Worm (Caenorhabditis elegans) whole organism, young adult: ENCODE measurements around the gene Y73F8A.13.
A peak's percentile ranks its signal among the peaks of the same experiment; 100 is the strongest.
"Not testable (repeated sequence)": the region's sequence is repeated elsewhere in the genome, so short reads cannot be mapped to it uniquely, and the experiment has no call there.

Source experiments
- B0019.2 ChIP-seq: fragments of 200-800 bp; sonication (Bioruptor generic); conservative IDR thresholded peaks from 2 replicates; pipeline ENCODE4 v1.3.6; 2022; ENCODE audit warnings: missing genetic modification reagents, missing genetic modification characterization, missing compliant biosample characterization
- B0261.1 ChIP-seq: sonication (generic microtip); optimal IDR thresholded peaks from 2 replicates; lab custom pipeline; 2016; ENCODE audit warnings: mild to moderate bottlenecking, missing genetic modification characterization, moderate library complexity, missing compliant biosample characterization
- D2030.7 ChIP-seq: fragments of 200-800 bp; sonication (Bioruptor generic); IDR thresholded peaks from 2 replicates; pipeline ENCODE4 v1.3.6; 2022; ENCODE audit warnings: missing genetic modification reagents, missing genetic modification characterization, missing compliant biosample characterization
- T26A5.8 ChIP-seq: sonication (generic microtip); optimal IDR thresholded peaks from 2 replicates; lab custom pipeline; 2016; ENCODE audit warnings: missing genetic modification characterization, missing compliant biosample characterization
- Y56A3A.18 ChIP-seq: fragments of 200-800 bp; sonication (Bioruptor generic); IDR thresholded peaks from 2 replicates; pipeline ENCODE4 v1.3.6; 2022; ENCODE audit warnings: missing genetic modification reagents, missing genetic modification characterization, missing compliant biosample characterization
- athp-1 ChIP-seq: sonication (generic microtip); optimal IDR thresholded peaks from 2 replicates; lab custom pipeline; 2017; ENCODE audit warnings: mild to moderate bottlenecking, missing genetic modification characterization, missing compliant biosample characterization
- attf-6 ChIP-seq: fragments of 200-800 bp; sonication (Bioruptor generic); IDR thresholded peaks from 2 replicates; pipeline ENCODE4 v1.3.6; 2022; ENCODE audit warnings: missing genetic modification reagents, missing genetic modification characterization, missing compliant biosample characterization
- bed-2 ChIP-seq: fragments of 200-800 bp; sonication (Bioruptor generic); IDR thresholded peaks from 2 replicates; pipeline ENCODE4 v1.3.6; 2022; ENCODE audit warnings: missing genetic modification reagents, missing genetic modification characterization, missing compliant biosample characterization
- cebp-2 ChIP-seq: fragments of 200-800 bp; sonication (Bioruptor generic); IDR thresholded peaks from 2 replicates; pipeline ENCODE4 v1.3.6; 2022; ENCODE audit warnings: missing genetic modification characterization, missing compliant biosample characterization
- ceh-100 ChIP-seq: fragments of 200-800 bp; sonication (Bioruptor generic); IDR thresholded peaks from 2 replicates; pipeline ENCODE4 v1.3.6; 2022; ENCODE audit warnings: missing genetic modification reagents, missing genetic modification characterization, missing compliant biosample characterization
- efl-1 ChIP-seq: fragments of 150-350 bp; optimal IDR thresholded peaks from 2 replicates; lab custom pipeline; 2014; ENCODE audit warnings: missing biosample characterization, missing genetic modification reagents, missing genetic modification characterization
- hlh-26 ChIP-seq: fragments of 200-800 bp; sonication (Bioruptor generic); conservative IDR thresholded peaks from 2 replicates; pipeline ENCODE4 v1.3.6; 2022; ENCODE audit warnings: missing genetic modification reagents, missing genetic modification characterization, missing compliant biosample characterization
- hmg-1.2 ChIP-seq: fragments of 200-800 bp; sonication (Bioruptor generic); IDR thresholded peaks from 2 replicates; pipeline ENCODE4 v1.3.6; 2022; ENCODE audit warnings: missing genetic modification reagents, missing genetic modification characterization, missing compliant biosample characterization
- hsf-1 ChIP-seq: fragments of 200-800 bp; sonication (Bioruptor generic); IDR thresholded peaks from 2 replicates; pipeline ENCODE4 v1.3.6; 2022; ENCODE audit warnings: missing genetic modification reagents, missing genetic modification characterization, missing compliant biosample characterization
- lin-26 ChIP-seq: fragments of 200-800 bp; sonication (Bioruptor generic); IDR thresholded peaks from 2 replicates; pipeline ENCODE4 v1.3.6; 2022; ENCODE audit warnings: missing genetic modification reagents, missing genetic modification characterization, missing compliant biosample characterization
- lsl-1 ChIP-seq: fragments of 200-800 bp; sonication (Bioruptor generic); optimal IDR thresholded peaks from 2 replicates; lab custom pipeline; 2018; ENCODE audit warnings: mild to moderate bottlenecking, missing genetic modification characterization, moderate library complexity, missing compliant biosample characterization
- mcd-1 ChIP-seq: fragments of 200-800 bp; sonication (Bioruptor generic); IDR thresholded peaks from 2 replicates; pipeline ENCODE4 v1.3.6; 2022; ENCODE audit warnings: missing genetic modification reagents, missing genetic modification characterization, missing compliant biosample characterization
- pbrm-1 ChIP-seq: fragments of 200-800 bp; sonication (Bioruptor generic); IDR thresholded peaks from 2 replicates; pipeline ENCODE4 v1.3.6; 2022; ENCODE audit warnings: missing genetic modification reagents, missing genetic modification characterization, missing compliant biosample characterization
- rpc-1 ChIP-seq, 2 experiments: fragments of 150-350 bp in 1 of 2; sonication (generic microtip) in 1 of 2; optimal IDR thresholded peaks; 2 replicates each; lab custom pipeline; 2014 to 2018; ENCODE audit warnings: missing biosample characterization in 1 of 2, missing genetic modification characterization in 1 of 2, missing genetic modification reagents in 1 of 2, missing genotype in 1 of 2
- snpc-1.3 ChIP-seq: sonication (generic microtip); optimal IDR thresholded peaks from 2 replicates; lab custom pipeline; 2017; ENCODE audit warnings: missing genetic modification characterization, mild to moderate bottlenecking, missing compliant biosample characterization, antibody characterized with exemption, moderate library complexity, missing genotype, missing genetic modification reagents; ENCODE audit not compliant: insufficient read depth
- snpc-4 ChIP-seq, 5 experiments: fragments of 150-350 bp in 1 of 5; sonication (generic microtip) in 4 of 5; optimal IDR thresholded peaks; 2 replicates each; lab custom pipeline; 2014 to 2018; ENCODE audit warnings: missing genetic modification characterization in 5 of 5, missing biosample characterization in 3 of 5, antibody characterized with exemption in 2 of 5, mild to moderate bottlenecking in 2 of 5, missing compliant biosample characterization in 2 of 5, missing genotype in 2 of 5, moderate library complexity in 2 of 5, missing genetic modification reagents in 1 of 5
- tbp1 ChIP-seq: fragments of 200-800 bp; sonication (Bioruptor generic); optimal IDR thresholded peaks from 2 replicates; lab custom pipeline; 2018; ENCODE audit warnings: mild to moderate bottlenecking, missing genetic modification characterization, missing compliant biosample characterization
- zim-3 ChIP-seq: sonication (generic microtip); optimal IDR thresholded peaks from 2 replicates; lab custom pipeline; 2017; ENCODE audit warnings: mild to moderate bottlenecking, missing genetic modification characterization, moderate library complexity, missing compliant biosample characterization
- ztf-3 ChIP-seq: fragments of 200-800 bp; sonication (Bioruptor generic); optimal IDR thresholded peaks from 2 replicates; lab custom pipeline; 2018; ENCODE audit warnings: mild to moderate bottlenecking, missing genetic modification characterization, missing compliant biosample characterization

The Y73F8A.13 gene

ce11 chrIV:15294040-15294439 lies 18.0 kb upstream of the Y73F8A.13 start, which contains the start of gene Y73F8A.10:
Gene Y73F8A.10, plus strand, starts transcription at chrIV:15294340.
- TF ChIP-seq cebp-2 (no peak), snpc-4 (GFP tag; optimal IDR thresholded peaks at IDR 0.05; lab: Kevin White, UChicago) (no peak), snpc-4 (tag; optimal IDR thresholded peaks at IDR 0.05; lab: Kevin White, UChicago) (peak in 1 of 4 experiments; percentile 49), hlh-26 (GFP tag; lab: Robert Waterston, UW) (no peak), attf-6 (GFP tag; lab: Robert Waterston, UW) (peak; percentile 49; the same call in 1 of the 2 replicates), B0019.2 (GFP tag; lab: Robert Waterston, UW) (no peak)

DNA sequence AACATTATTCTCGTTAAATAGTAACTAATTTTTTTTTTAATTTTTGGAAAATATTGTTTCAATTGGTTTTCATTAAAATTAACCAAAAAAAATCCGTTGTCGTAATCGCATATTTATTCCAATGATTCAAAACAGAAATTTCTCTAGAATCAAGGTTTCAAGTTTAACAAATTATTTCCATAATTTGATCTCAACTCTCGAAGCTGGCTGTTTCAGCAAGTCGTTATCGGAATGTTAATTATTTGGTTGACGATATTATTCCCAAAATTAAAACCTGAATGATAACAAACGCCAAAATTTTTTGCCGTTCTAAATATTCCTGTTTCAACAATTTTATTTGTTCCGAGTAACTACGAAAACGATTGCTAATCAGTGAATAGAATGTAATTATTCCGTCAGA lies 12.0 kb upstream of the Y73F8A.13 start:
- TF ChIP-seq efl-1 (GFP tag; lab: Kevin White, UChicago): no peak
- no peak for TF ChIP-seq ztf-3 (GFP tag; lab: Kevin White, UChicago)
- TF ChIP-seq attf-6 (GFP tag; lab: Robert Waterston, UW): peak; percentile 67; the same call in 1 of the 2 replicates
- TF ChIP-seq mcd-1 (GFP tag; lab: Robert Waterston, UW): no peak

- TF ChIP-seq snpc-4 (GFP tag; optimal IDR thresholded peaks at IDR 0.05; lab: Kevin White, UChicago): no peak
- TF ChIP-seq snpc-4 (tag; optimal IDR thresholded peaks at IDR 0.05; lab: Kevin White, UChicago): peak in 1 of 4 experiments; percentile 20
- TF ChIP-seq snpc-1.3 (tag; lab: Kevin White, UChicago): no peak
These were observed 9.9 kb upstream of the Y73F8A.13 start, which contains the start of gene best-21 for ce11 chrIV:15302151-15302550. Gene best-21, plus strand, starts transcription at chrIV:15302451.

- TF ChIP-seq B0261.1 (tag; lab: Kevin White, UChicago) (peak; percentile 59), rpc-1 (optimal IDR thresholded peaks at IDR 0.05; lab: Kevin White, UChicago) (peak; percentile 16), rpc-1 (tag; optimal IDR thresholded peaks at IDR 0.05; lab: Kevin White, UChicago) (peak; percentile 59), snpc-4 (tag; optimal IDR thresholded peaks at IDR 0.05; lab: Kevin White, UChicago) (peak in 3 of 4 experiments; percentile 39 to 93 (median 75)), attf-6 (GFP tag; lab: Robert Waterston, UW) (peak; percentile 97), D2030.7 (GFP tag; lab: Robert Waterston, UW) (peak; percentile 59; the same call in 1 of the 2 replicates), tbp1 (GFP tag; lab: Kevin White, UChicago) (peak; percentile 84)
- not testable (repeated sequence) for TF ChIP-seq snpc-4 (GFP tag; optimal IDR thresholded peaks at IDR 0.05; lab: Kevin White, UChicago)
These were observed 1.1 kb upstream of the Y73F8A.13 start for ce11 chrIV:15310965-15311364.

DNA sequence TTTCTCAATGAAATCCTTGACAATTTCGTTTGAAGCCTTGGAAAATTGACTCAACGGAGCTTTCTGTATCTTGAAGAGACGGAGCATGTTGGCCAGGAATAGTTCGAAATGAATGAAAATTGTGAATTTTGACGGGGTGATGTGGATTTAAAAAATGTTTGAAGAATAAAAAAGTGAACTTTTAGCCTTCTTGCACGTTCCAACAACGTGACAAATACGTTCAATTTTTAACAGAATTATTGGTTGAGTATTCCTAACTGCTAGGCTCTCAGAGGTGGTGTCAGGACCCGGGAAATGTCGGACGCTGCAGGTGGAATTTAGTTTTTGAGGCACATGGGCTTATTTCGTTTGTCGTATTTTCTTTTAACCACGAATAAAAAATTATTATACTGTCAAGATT lies 457 bp upstream of the Y73F8A.13 start, which contains the start of gene Y73F8A.12:
Gene Y73F8A.12 (minus strand): TSS at position 101 of the 400 bp plus-strand sequence.
- not testable (repeated sequence) for TF ChIP-seq T26A5.8; lsl-1 (GFP tag; lab: Kevin White, UChicago); hsf-1 (GFP tag; lab: Robert Waterston, UW)

ce11 chrIV:15315502-15315901 lies 3.5 kb downstream of the Y73F8A.13 start:
- no peak for TF ChIP-seq zim-3
- TF ChIP-seq bed-2: no peak
- no peak for TF ChIP-seq athp-1 (tag; lab: Kevin White, UChicago)
- no peak for TF ChIP-seq snpc-4 (GFP tag; optimal IDR thresholded peaks at IDR 0.05; lab: Kevin White, UChicago)
- peak in 2 of 4 experiments; percentile 12 to 30 for TF ChIP-seq snpc-4 (tag; optimal IDR thresholded peaks at IDR 0.05; lab: Kevin White, UChicago)

- peak; percentile 62 for TF ChIP-seq B0261.1 (tag; lab: Kevin White, UChicago)
- peak; percentile 64; the same call in 1 of the 2 replicates for TF ChIP-seq Y56A3A.18 (GFP tag; lab: Robert Waterston, UW)
- TF ChIP-seq lin-26: peak; percentile 77
- TF ChIP-seq pbrm-1: 0 out of 2 replicates have a peak, but pooled peaks have one; percentile 47
- TF ChIP-seq tbp1 (GFP tag; lab: Kevin White, UChicago): peak; percentile 86
- TF ChIP-seq snpc-4 (GFP tag; optimal IDR thresholded peaks at IDR 0.05; lab: Kevin White, UChicago): not testable (repeated sequence)
- TF ChIP-seq snpc-4 (tag; optimal IDR thresholded peaks at IDR 0.05; lab: Kevin White, UChicago): peak in 3 of 4 experiments; percentile 33 to 95 (median 91)
- TF ChIP-seq attf-6 (GFP tag; lab: Robert Waterston, UW): peak; percentile 98
- TF ChIP-seq hmg-1.2 (GFP tag; lab: Robert Waterston, UW): peak; percentile 54; the same call in 1 of the 2 replicates
- peak; percentile 58 for TF ChIP-seq D2030.7 (GFP tag; lab: Robert Waterston, UW)
- TF ChIP-seq B0019.2 (GFP tag; lab: Robert Waterston, UW): 0 out of 2 replicates have a peak, but pooled peaks have one; percentile 3
- TF ChIP-seq rpc-1 (optimal IDR thresholded peaks at IDR 0.05; lab: Kevin White, UChicago): peak; percentile 43
- peak; percentile 64 for TF ChIP-seq rpc-1 (tag; optimal IDR thresholded peaks at IDR 0.05; lab: Kevin White, UChicago)
- 0 out of 2 replicates have a peak, but pooled peaks have one; percentile 17 for TF ChIP-seq ceh-100 (GFP tag; lab: Robert Waterston, UW)
These were observed 6.3 kb downstream of the Y73F8A.13 start for ce11 chrIV:15318320-15318719.
